Fruit fly (Drosophila melanogaster): ENCODE data around the gene dpr19.

The dpr19 gene

dm6 chr2L:10413251-10414127, 37.5 kb downstream of the dpr19 start, which contains the start of the genes CG5355 and Klp31E (continued):
- TF ChIP-seq CG11560 (tag; IDR thresholded peaks at IDR 0.05) (no peak), unc-4 (GFP tag; IDR thresholded peaks at IDR 0.05; ENCODE audit: partially characterized antibody) (peak; percentile 65), Dip2 (GFP tag; IDR thresholded peaks at IDR 0.05) (no peak), CG5245 (GFP tag; optimal IDR thresholded peaks at IDR 0.05) (no peak), Myb (GFP tag; optimal IDR thresholded peaks at IDR 0.05) (peak; percentile 11), zfh2 (GFP tag; optimal IDR thresholded peaks at IDR 0.05) (peak; percentile 56), Scr (GFP tag; IDR thresholded peaks at IDR 0.05; ENCODE audit: partially characterized antibody) (peak; percentile 81), Dbx (GFP tag; IDR thresholded peaks at IDR 0.05) (peak; percentile 58; the same call in 1 of the 3 replicates), Pdp1 (GFP tag; optimal IDR thresholded peaks at IDR 0.05) (peak in 1 of 2 experiments; percentile 62), ab (GFP tag; optimal IDR thresholded peaks at IDR 0.05) (no peak), gsb (GFP tag; IDR thresholded peaks at IDR 0.05) (no peak), Dfd (GFP tag; optimal IDR thresholded peaks at IDR 0.05) (no peak), ems (GFP tag; optimal IDR thresholded peaks at IDR 0.05) (peak; percentile 46), Asciz (GFP tag; optimal IDR thresholded peaks at IDR 0.05) (peak; percentile 64), stwl (tag; optimal IDR thresholded peaks at IDR 0.05) (peak; percentile 3), btn (GFP tag; optimal IDR thresholded peaks at IDR 0.05) (no peak), dpn (GFP tag; optimal IDR thresholded peaks at IDR 0.05) (peak; percentile 37 to 41), Meics (GFP tag; optimal IDR thresholded peaks at IDR 0.05) (peak; percentile 80), Xbp1 (GFP tag; optimal IDR thresholded peaks at IDR 0.05) (peak; percentile 71), CG12391 (tag; optimal IDR thresholded peaks at IDR 0.05) (peak; percentile 84), Neu2 (GFP tag; optimal IDR thresholded peaks at IDR 0.05; ENCODE audit: borderline replicate concordance) (peak; percentile 87), Dad (GFP tag; optimal IDR thresholded peaks at IDR 0.05) (peak; percentile 32), BEAF-32 (GFP tag; optimal IDR thresholded peaks at IDR 0.05) (peak; percentile 67), CG7271 (tag; optimal IDR thresholded peaks at IDR 0.05) (no peak), CG9609 (GFP tag; optimal IDR thresholded peaks at IDR 0.05) (peak; percentile 37), tin (GFP tag; optimal IDR thresholded peaks at IDR 0.05) (peak; percentile 57), CG4820 (GFP tag; optimal IDR thresholded peaks at IDR 0.05) (peak; percentile 43), unpg (GFP tag; optimal IDR thresholded peaks at IDR 0.05) (peak; percentile 48), psq (GFP tag; optimal IDR thresholded peaks at IDR 0.05) (no peak), corto (GFP tag; optimal IDR thresholded peaks at IDR 0.05) (no peak), ham (GFP tag; IDR thresholded peaks at IDR 0.05) (no peak), fd102C (GFP tag; optimal IDR thresholded peaks at IDR 0.05) (no peak), Trl (optimal IDR thresholded peaks at IDR 0.05) (no peak), Trl (GFP tag; optimal IDR thresholded peaks at IDR 0.05) (no peak), CG3065 (GFP tag; optimal IDR thresholded peaks at IDR 0.05) (no peak), CG8089 (GFP tag; optimal IDR thresholded peaks at IDR 0.05) (no peak), Ssrp (tag; optimal IDR thresholded peaks at IDR 0.05) (peak; percentile 77), CG17612 (GFP tag; IDR thresholded peaks at IDR 0.05) (no peak), CG12299 (tag; optimal IDR thresholded peaks at IDR 0.05) (peak; percentile 27), CG34224 (GFP tag; IDR thresholded peaks at IDR 0.05; ENCODE audit: partially characterized antibody) (peak; percentile 71), HmgD (GFP tag; optimal IDR thresholded peaks at IDR 0.05) (peak; percentile 56), CG10959 (GFP tag; IDR thresholded peaks at IDR 0.05) (no peak), CG16813 (GFP tag; IDR thresholded peaks at IDR 0.05; ENCODE audit: partially characterized antibody) (peak; percentile 68), sens-2 (GFP tag; IDR thresholded peaks at IDR 0.05) (no peak), CG11723 (GFP tag; optimal IDR thresholded peaks at IDR 0.05) (peak; percentile 49), insv (GFP tag; optimal IDR thresholded peaks at IDR 0.05) (peak in 1 of 2 experiments; percentile 26), org-1 (GFP tag; optimal IDR thresholded peaks at IDR 0.05) (no peak), fd64A (GFP tag; optimal IDR thresholded peaks at IDR 0.05) (no peak), CG2120 (GFP tag; optimal IDR thresholded peaks at IDR 0.05) (peak; percentile 72)
